Worm (Caenorhabditis elegans): ENCODE results near the gene rad-54.B.

rad-54.B gene

ce11 chrIV:16946746-16947145 is 3.1 kb upstream of the rad-54.B start, which contains the start of the genes Y116A8C.9 and arf-6 (continued):
- TF ChIP-seq snpc-1.1 (tag; optimal IDR thresholded peaks at IDR 0.05; ENCODE audit: insufficient read depth) (peak; percentile 70), madf-3 (GFP tag; IDR thresholded peaks at IDR 0.05) (0 out of 2 replicates have a peak, but pooled peaks have one; percentile 55), aptf-3 (GFP tag; IDR thresholded peaks at IDR 0.05) (no peak), K11D2.4 (GFP tag; IDR thresholded peaks at IDR 0.05) (no peak), rcor-1 (GFP tag; IDR thresholded peaks at IDR 0.05) (0 out of 2 replicates have a peak, but pooled peaks have one; percentile 20), Y95B8A.8 (GFP tag; IDR thresholded peaks at IDR 0.05) (no peak), mxl-1 (tag; optimal IDR thresholded peaks at IDR 0.05) (no peak), let-607 (tag; optimal IDR thresholded peaks at IDR 0.05) (peak in 1 of 2 experiments; percentile 11), D2030.7 (GFP tag; IDR thresholded peaks at IDR 0.05) (no peak), athp-1 (tag; optimal IDR thresholded peaks at IDR 0.05) (peak; percentile 70), lir-1 (GFP tag; conservative IDR thresholded peaks at IDR 0.05) (no peak), lin-40 (tag; optimal IDR thresholded peaks at IDR 0.05) (peak; percentile 58), let-526 (GFP tag; IDR thresholded peaks at IDR 0.05) (no peak), nhr-120 (GFP tag; IDR thresholded peaks at IDR 0.05) (no peak), xnd-1 (tag; optimal IDR thresholded peaks at IDR 0.05) (no peak), somi-1 (GFP tag; optimal IDR thresholded peaks at IDR 0.05) (no peak), lin-54 (GFP tag; optimal IDR thresholded peaks at IDR 0.05) (peak; percentile 56), bed-1 (GFP tag; IDR thresholded peaks at IDR 0.05) (no peak), snpc-3.4 (tag; optimal IDR thresholded peaks at IDR 0.05) (peak; percentile 69), unc-62 (GFP tag; optimal IDR thresholded peaks at IDR 0.05) (no peak), ceh-27 (GFP tag; optimal IDR thresholded peaks at IDR 0.05) (peak; percentile 56), madf-6 (GFP tag; IDR thresholded peaks at IDR 0.05) (peak; percentile 56; the same call in 1 of the 2 replicates), Y79H2A.3 (GFP tag; conservative IDR thresholded peaks at IDR 0.05) (no peak), B0261.1 (tag; optimal IDR thresholded peaks at IDR 0.05) (no peak), Y53F4B.3 (GFP tag; IDR thresholded peaks at IDR 0.05) (no peak), lsl-1 (GFP tag; optimal IDR thresholded peaks at IDR 0.05) (peak; percentile 5), ceh-91 (GFP tag; IDR thresholded peaks at IDR 0.05) (no peak), mel-28 (tag; optimal IDR thresholded peaks at IDR 0.05; ENCODE audit: borderline replicate concordance) (no peak), ama-1 (optimal IDR thresholded peaks at IDR 0.05) (no peak), ama-1 (GFP tag; optimal IDR thresholded peaks at IDR 0.05) (peak in 1 of 2 experiments; percentile 36), dpl-1 (GFP tag; optimal IDR thresholded peaks at IDR 0.05) (no peak), cebp-2 (GFP tag; IDR thresholded peaks at IDR 0.05) (no peak), C17E4.6 (GFP tag; IDR thresholded peaks at IDR 0.05) (no peak; the same call in 1 of the 2 replicates), snpc-4 (GFP tag; optimal IDR thresholded peaks at IDR 0.05) (peak; percentile 77), snpc-4 (tag; optimal IDR thresholded peaks at IDR 0.05) (peak; percentile 7 to 89 (median 88)), madf-8 (GFP tag; conservative IDR thresholded peaks at IDR 0.05) (no peak), sptf-2 (GFP tag; optimal IDR thresholded peaks at IDR 0.05) (no peak), ceh-100 (GFP tag; IDR thresholded peaks at IDR 0.05) (peak; percentile 87), B0035.1 (tag; optimal IDR thresholded peaks at IDR 0.05) (no peak), egl-18 (GFP tag; IDR thresholded peaks at IDR 0.05) (no peak), hsf-1 (GFP tag; IDR thresholded peaks at IDR 0.05) (no peak), mes-4 (tag; optimal IDR thresholded peaks at IDR 0.05) (no peak), T26A5.8 (tag; optimal IDR thresholded peaks at IDR 0.05) (no peak), efl-1 (GFP tag; optimal IDR thresholded peaks at IDR 0.05) (no peak), hmg-20 (GFP tag; IDR thresholded peaks at IDR 0.05) (no peak), tbx-9 (tag; optimal IDR thresholded peaks at IDR 0.05; ENCODE audit: borderline replicate concordance) (no peak), nhr-80 (tag; optimal IDR thresholded peaks at IDR 0.05) (no peak), F33H1.4 (GFP tag; IDR thresholded peaks at IDR 0.05) (no peak), zim-3 (tag; optimal IDR thresholded peaks at IDR 0.05) (no peak), akir-1 (GFP tag; optimal IDR thresholded peaks at IDR 0.05) (no peak)
